Fruit fly (Drosophila melanogaster): ENCODE data around the gene Ir7d.

Gene Ir7d

dm6 chrX:7888386-7889024, 9.9 kb upstream of the Ir7d start, which contains the start of gene Acat1 (continued):
- peak; percentile 25 for TF ChIP-seq fu2 (GFP tag; optimal IDR thresholded peaks at IDR 0.05)
- peak; percentile 72 for TF ChIP-seq lab (GFP tag; optimal IDR thresholded peaks at IDR 0.05)
- TF ChIP-seq Abd-B (GFP tag; optimal IDR thresholded peaks at IDR 0.05): peak; percentile 12
- no peak for TF ChIP-seq bigmax (GFP tag; optimal IDR thresholded peaks at IDR 0.05)
- TF ChIP-seq CG2120 (GFP tag; optimal IDR thresholded peaks at IDR 0.05): peak; percentile 80
- TF ChIP-seq CG7987 (GFP tag; optimal IDR thresholded peaks at IDR 0.05): peak; percentile 19
- TF ChIP-seq CG9797 (GFP tag; optimal IDR thresholded peaks at IDR 0.05): no peak
- TF ChIP-seq CG12299 (tag; optimal IDR thresholded peaks at IDR 0.05): peak; percentile 8
- TF ChIP-seq dpn (GFP tag; optimal IDR thresholded peaks at IDR 0.05): peak; percentile 44 to 64
- no peak for TF ChIP-seq z (GFP tag; IDR thresholded peaks at IDR 0.05)
- no peak for TF ChIP-seq hkb (optimal IDR thresholded peaks at IDR 0.05)
- peak; percentile 80 for TF ChIP-seq hkb (GFP tag; IDR thresholded peaks at IDR 0.05)
- TF ChIP-seq CG17385 (GFP tag; optimal IDR thresholded peaks at IDR 0.05): no peak
- TF ChIP-seq unpg (GFP tag; optimal IDR thresholded peaks at IDR 0.05): no peak
- no peak for TF ChIP-seq CG12071 (GFP tag; optimal IDR thresholded peaks at IDR 0.05)
- no peak for TF ChIP-seq Sox100B (GFP tag; optimal IDR thresholded peaks at IDR 0.05)
- no peak for TF ChIP-seq Adf1 (GFP tag; IDR thresholded peaks at IDR 0.05)
- peak; percentile 77 for TF ChIP-seq zfh2 (GFP tag; optimal IDR thresholded peaks at IDR 0.05)
- TF ChIP-seq disco-r (GFP tag; optimal IDR thresholded peaks at IDR 0.05): no peak
- peak; percentile 12 for TF ChIP-seq exex (tag; optimal IDR thresholded peaks at IDR 0.05)
- TF ChIP-seq CrebB (tag; optimal IDR thresholded peaks at IDR 0.05): no peak
- TF ChIP-seq Chrac-16 (GFP tag; optimal IDR thresholded peaks at IDR 0.05): peak; percentile 57
- TF ChIP-seq CG15073 (GFP tag; optimal IDR thresholded peaks at IDR 0.05): no peak
- TF ChIP-seq HLH54F (GFP tag; optimal IDR thresholded peaks at IDR 0.05): peak; percentile 48
- TF ChIP-seq unc-4 (GFP tag; IDR thresholded peaks at IDR 0.05; ENCODE audit: partially characterized antibody): peak; percentile 50; the same call in 1 of the 2 replicates
- no peak for TF ChIP-seq chm (GFP tag; IDR thresholded peaks at IDR 0.05)
- peak; percentile 34 for TF ChIP-seq CG9609 (GFP tag; optimal IDR thresholded peaks at IDR 0.05)
- peak in 1 of 2 experiments; percentile 64 for TF ChIP-seq bsh (GFP tag; optimal IDR thresholded peaks at IDR 0.05)
- TF ChIP-seq Xbp1 (GFP tag; optimal IDR thresholded peaks at IDR 0.05): peak; percentile 56
- TF ChIP-seq psq (GFP tag; optimal IDR thresholded peaks at IDR 0.05): no peak
- TF ChIP-seq CG12391 (tag; optimal IDR thresholded peaks at IDR 0.05): peak; percentile 75
- TF ChIP-seq wdn (GFP tag; IDR thresholded peaks at IDR 0.05): 0 out of 2 replicates have a peak, but pooled peaks have one; percentile 14
- no peak for TF ChIP-seq CG6272 (GFP tag; IDR thresholded peaks at IDR 0.05)
- no peak for TF ChIP-seq Vsx1 (GFP tag; optimal IDR thresholded peaks at IDR 0.05)
- no peak for TF ChIP-seq Trl (optimal IDR thresholded peaks at IDR 0.05)
- peak; percentile 52 for TF ChIP-seq Trl (GFP tag; optimal IDR thresholded peaks at IDR 0.05)
- no peak for TF ChIP-seq Ada2b (GFP tag; IDR thresholded peaks at IDR 0.05)
- TF ChIP-seq org-1 (GFP tag; optimal IDR thresholded peaks at IDR 0.05): no peak
- TF ChIP-seq Side (GFP tag; optimal IDR thresholded peaks at IDR 0.05): peak; percentile 33
- no peak for TF ChIP-seq Usf (GFP tag; optimal IDR thresholded peaks at IDR 0.05)
- TF ChIP-seq Hr3 (GFP tag; optimal IDR thresholded peaks at IDR 0.05): peak; percentile 35
- TF ChIP-seq ase (GFP tag; IDR thresholded peaks at IDR 0.05): no peak
- no peak for TF ChIP-seq dmrt99B (tag; optimal IDR thresholded peaks at IDR 0.05)
- TF ChIP-seq CG13287 (GFP tag; IDR thresholded peaks at IDR 0.05; ENCODE audit: partially characterized antibody): peak; percentile 62
- TF ChIP-seq gt (GFP tag; IDR thresholded peaks at IDR 0.05): no peak
- TF ChIP-seq CG16863 (GFP tag; optimal IDR thresholded peaks at IDR 0.05): no peak
- TF ChIP-seq CG12769 (tag; optimal IDR thresholded peaks at IDR 0.05): no peak
- no peak for TF ChIP-seq CG4282 (GFP tag; optimal IDR thresholded peaks at IDR 0.05)
- 0 out of 3 replicates have a peak, but pooled peaks have one; percentile 42 for TF ChIP-seq HLH4C (GFP tag; IDR thresholded peaks at IDR 0.05; ENCODE audit: partially characterized antibody)
- TF ChIP-seq Dip3 (GFP tag; optimal IDR thresholded peaks at IDR 0.05): peak; percentile 71
- TF ChIP-seq Hmr (GFP tag; optimal IDR thresholded peaks at IDR 0.05): peak; percentile 59
